Worm (Caenorhabditis elegans): Measurements from ENCODE around the gene exh-1.

- TF ChIP-seq nhr-76 (tag; optimal IDR thresholded peaks at IDR 0.05) (no peak), jun-1 (tag; optimal IDR thresholded peaks at IDR 0.05) (no peak), nhr-12 (tag; optimal IDR thresholded peaks at IDR 0.05) (no peak), ztf-4 (tag; optimal IDR thresholded peaks at IDR 0.05) (no peak), ceh-63 (GFP tag; optimal IDR thresholded peaks at IDR 0.05) (no peak), nhr-19 (GFP tag; conservative IDR thresholded peaks at IDR 0.05) (no peak), snu-23 (GFP tag; optimal IDR thresholded peaks at IDR 0.05) (no peak), hlh-17 (GFP tag; optimal IDR thresholded peaks at IDR 0.05; ENCODE audit: borderline replicate concordance) (no peak), fos-1 (tag; optimal IDR thresholded peaks at IDR 0.05) (no peak)
These were observed 29.0 kb downstream of the exh-1 start for ce11 chrV:3185855-3186254.
